Worm (Caenorhabditis elegans) whole organism, L4 larva: ENCODE data around the gene mrps-18B.

ENCODE experiments used
- D1046.2 ChIP-seq: fragments of 200-800 bp; sonication (Bioruptor generic); IDR thresholded peaks from 2 replicates; pipeline ENCODE4 v1.3.6; 2022; ENCODE audit warnings: missing genetic modification characterization, missing compliant biosample characterization
- F49E8.2 ChIP-seq: sonication (generic microtip); optimal IDR thresholded peaks from 2 replicates; lab custom pipeline; 2016; ENCODE audit warnings: missing compliant biosample characterization, mild to moderate bottlenecking, missing genetic modification characterization, borderline replicate concordance
- R02D3.7 ChIP-seq: fragments of 150-350 bp; sonication (generic microtip); optimal IDR thresholded peaks from 3 replicates; lab custom pipeline; 2014; ENCODE audit warnings: missing biosample characterization, missing genetic modification characterization
- T26A8.4 ChIP-seq: fragments of 200-800 bp; sonication (Bioruptor generic); IDR thresholded peaks from 2 replicates; pipeline ENCODE4 v1.3.6; 2022; ENCODE audit warnings: missing genetic modification characterization, missing compliant biosample characterization
- Y5F2A.4 ChIP-seq: fragments of 200-800 bp; sonication (Bioruptor generic); optimal IDR thresholded peaks from 2 replicates; lab custom pipeline; 2018; ENCODE audit warnings: mild to moderate bottlenecking, missing genetic modification characterization, missing compliant biosample characterization
- ZK337.2 ChIP-seq: fragments of 200-800 bp; sonication (Bioruptor generic); IDR thresholded peaks from 2 replicates; pipeline ENCODE4 v1.3.6; 2022; ENCODE audit warnings: missing genetic modification reagents, missing genetic modification characterization, missing compliant biosample characterization
- ZK546.5 ChIP-seq, 2 experiments: sonication (generic microtip); optimal IDR thresholded peaks; 2 replicates each; lab custom pipeline; 2017; ENCODE audit warnings: missing biosample characterization in 2 of 2, missing genetic modification characterization in 2 of 2
- aha-1 ChIP-seq: fragments of 150-350 bp; peaks from one replicate; lab custom pipeline; 2014; ENCODE audit warnings: missing biosample characterization, missing genetic modification characterization
- attf-4 ChIP-seq: sonication (generic microtip); optimal IDR thresholded peaks from 3 replicates; lab custom pipeline; 2017; ENCODE audit warnings: missing biosample characterization, missing genetic modification characterization
- ceh-20 ChIP-seq: fragments of 200-800 bp; sonication (Bioruptor generic); IDR thresholded peaks from 2 replicates; pipeline ENCODE4 v1.3.6; 2022; ENCODE audit warnings: missing genetic modification reagents, missing genetic modification characterization, missing compliant biosample characterization
- ceh-32 ChIP-seq: sonication (generic microtip); optimal IDR thresholded peaks from 2 replicates; lab custom pipeline; 2016; ENCODE audit warnings: mild to moderate bottlenecking, missing genetic modification characterization, missing compliant biosample characterization; ENCODE audit not compliant: poor library complexity
- ceh-82 ChIP-seq: sonication (generic microtip); optimal IDR thresholded peaks from 2 replicates; lab custom pipeline; 2017; ENCODE audit warnings: missing biosample characterization, missing genetic modification characterization
- ces-1 ChIP-seq: fragments of 150-350 bp; sonication (generic microtip); optimal IDR thresholded peaks from 4 replicates; lab custom pipeline; 2014; ENCODE audit warnings: missing biosample characterization, missing genetic modification reagents, missing genetic modification characterization
- cey-2 ChIP-seq: sonication (generic microtip); optimal IDR thresholded peaks from 3 replicates; lab custom pipeline; 2017; ENCODE audit warnings: missing genetic modification characterization, mild to moderate bottlenecking, missing compliant biosample characterization, antibody characterized with exemption, borderline replicate concordance; ENCODE audit not compliant: insufficient read depth
- ctbp-1 ChIP-seq: fragments of 200-800 bp; sonication (Bioruptor generic); IDR thresholded peaks from 2 replicates; pipeline ENCODE4 v1.3.6; 2022; ENCODE audit warnings: missing genetic modification reagents, missing genetic modification characterization, missing compliant biosample characterization
- daf-19 ChIP-seq: fragments of 200-800 bp; sonication (Bioruptor generic); conservative IDR thresholded peaks from 2 replicates; pipeline ENCODE4 v1.3.6; 2022; ENCODE audit warnings: missing genetic modification characterization, missing compliant biosample characterization
- dmd-8 ChIP-seq: fragments of 200-800 bp; sonication (Bioruptor generic); IDR thresholded peaks from 2 replicates; pipeline ENCODE4 v1.3.6; 2022; ENCODE audit warnings: missing genetic modification characterization, missing compliant biosample characterization
- dpl-1 ChIP-seq: fragments of 150-350 bp; optimal IDR thresholded peaks from 2 replicates; lab custom pipeline; 2014; ENCODE audit warnings: missing biosample characterization, missing genetic modification reagents, missing genetic modification characterization
- duxl-1 ChIP-seq: sonication (generic microtip); optimal IDR thresholded peaks from 2 replicates; lab custom pipeline; 2016; ENCODE audit warnings: mild to moderate bottlenecking, missing genetic modification characterization, moderate library complexity, missing compliant biosample characterization; ENCODE audit not compliant: poor library complexity
- egl-27 ChIP-seq: sonication (generic microtip); optimal IDR thresholded peaks from 3 replicates; lab custom pipeline; 2017; ENCODE audit warnings: missing biosample characterization, missing genetic modification reagents, missing genetic modification characterization
- fkh-10 ChIP-seq: fragments of 150-350 bp; optimal IDR thresholded peaks from 2 replicates; lab custom pipeline; 2014; ENCODE audit warnings: missing biosample characterization, missing genetic modification reagents, missing genetic modification characterization
- hif-1 ChIP-seq, 2 experiments: sonication (generic microtip); optimal IDR thresholded peaks; 2 replicates each; lab custom pipeline; 2016 to 2017; ENCODE audit warnings: missing compliant biosample characterization in 2 of 2, missing genetic modification characterization in 2 of 2, missing genetic modification reagents in 2 of 2, missing genotype in 2 of 2, mild to moderate bottlenecking in 1 of 2
- hmg-1.1 ChIP-seq: fragments of 200-800 bp; sonication (Bioruptor generic); IDR thresholded peaks from 2 replicates; pipeline ENCODE4 v1.3.6; 2022; ENCODE audit warnings: missing genetic modification reagents, missing genetic modification characterization, missing compliant biosample characterization
- jun-1 ChIP-seq: fragments of 150-350 bp; optimal IDR thresholded peaks from 2 replicates; lab custom pipeline; 2014; ENCODE audit warnings: missing biosample characterization, missing genetic modification reagents, missing genetic modification characterization
- lin-1 ChIP-seq: fragments of 200-800 bp; sonication (Bioruptor generic); IDR thresholded peaks from 2 replicates; pipeline ENCODE4 v1.3.6; 2022; ENCODE audit warnings: missing genetic modification reagents, missing genetic modification characterization, missing compliant biosample characterization
- lin-13 ChIP-seq: fragments of 150-350 bp; optimal IDR thresholded peaks from 2 replicates; lab custom pipeline; 2014; ENCODE audit warnings: missing biosample characterization, missing genetic modification reagents, missing genetic modification characterization
- lin-38 ChIP-seq: fragments of 200-800 bp; sonication (Bioruptor generic); IDR thresholded peaks from 2 replicates; pipeline ENCODE4 v1.3.6; 2022; ENCODE audit warnings: missing genetic modification reagents, missing genetic modification characterization, missing compliant biosample characterization
- lir-3 ChIP-seq: sonication (generic microtip); optimal IDR thresholded peaks from 2 replicates; lab custom pipeline; 2016; ENCODE audit warnings: mild to moderate bottlenecking, missing genetic modification characterization, missing compliant biosample characterization
- madf-5 ChIP-seq, 2 experiments: fragments of 200-800 bp; sonication (Bioruptor generic); IDR thresholded peaks; 2 replicates each; pipeline ENCODE4 v1.3.6; 2022; ENCODE audit warnings: missing compliant biosample characterization in 2 of 2, missing genetic modification characterization in 2 of 2
- mep-1 ChIP-seq: fragments of 150-350 bp; sonication (generic microtip); optimal IDR thresholded peaks from 3 replicates; lab custom pipeline; 2014; ENCODE audit warnings: missing biosample characterization, missing genetic modification characterization
- mes-2 ChIP-seq: sonication (generic microtip); optimal IDR thresholded peaks from 2 replicates; lab custom pipeline; 2016; ENCODE audit warnings: missing genotype, mild to moderate bottlenecking, missing genetic modification characterization, missing compliant biosample characterization; ENCODE audit not compliant: poor library complexity, severe bottlenecking
- mxl-2 ChIP-seq: fragments of 200-800 bp; sonication (Bioruptor generic); conservative IDR thresholded peaks from 2 replicates; pipeline ENCODE4 v1.3.6; 2022; ENCODE audit warnings: missing genetic modification reagents, missing genetic modification characterization, missing compliant biosample characterization
- mxl-3 ChIP-seq: fragments of 200-800 bp; sonication (Bioruptor generic); optimal IDR thresholded peaks from 2 replicates; lab custom pipeline; 2018; ENCODE audit warnings: mild to moderate bottlenecking, missing genetic modification characterization, missing compliant biosample characterization
- nhr-10 ChIP-seq: fragments of 150-350 bp; optimal IDR thresholded peaks from 2 replicates; lab custom pipeline; 2014; ENCODE audit warnings: missing biosample characterization, missing genetic modification characterization
- nhr-102 ChIP-seq: sonication (generic microtip); optimal IDR thresholded peaks from 2 replicates; lab custom pipeline; 2016; ENCODE audit warnings: mild to moderate bottlenecking, missing genetic modification characterization, moderate library complexity, missing compliant biosample characterization
- nhr-11 ChIP-seq: fragments of 150-350 bp; optimal IDR thresholded peaks from 2 replicates; lab custom pipeline; 2014; ENCODE audit warnings: missing biosample characterization, missing genetic modification characterization
- nhr-111 ChIP-seq: fragments of 200-800 bp; sonication (Bioruptor generic); optimal IDR thresholded peaks from 2 replicates; lab custom pipeline; 2018; ENCODE audit warnings: mild to moderate bottlenecking, missing genetic modification characterization, missing compliant biosample characterization
- nhr-237 ChIP-seq: sonication (generic microtip); optimal IDR thresholded peaks from 2 replicates; lab custom pipeline; 2017; ENCODE audit warnings: missing biosample characterization, missing genetic modification characterization
- nhr-41 ChIP-seq: fragments of 200-800 bp; sonication (Bioruptor generic); IDR thresholded peaks from 2 replicates; pipeline ENCODE4 v1.3.6; 2022; ENCODE audit warnings: missing genetic modification reagents, missing genetic modification characterization, missing compliant biosample characterization
- nhr-42 ChIP-seq: fragments of 200-800 bp; sonication (Bioruptor generic); IDR thresholded peaks from 2 replicates; pipeline ENCODE4 v1.3.6; 2022; ENCODE audit warnings: missing genetic modification characterization, missing compliant biosample characterization
- nhr-76 ChIP-seq: fragments of 150-350 bp; optimal IDR thresholded peaks from 2 replicates; lab custom pipeline; 2014; ENCODE audit warnings: missing biosample characterization, missing genetic modification characterization
- pqm-1 ChIP-seq: sonication (generic microtip); optimal IDR thresholded peaks from 2 replicates; lab custom pipeline; 2017; ENCODE audit warnings: missing biosample characterization, missing genetic modification characterization
- rbr-2 ChIP-seq: sonication (generic microtip); optimal IDR thresholded peaks from 2 replicates; lab custom pipeline; 2016; ENCODE audit warnings: missing genotype, missing genetic modification characterization, missing compliant biosample characterization
- saeg-2 ChIP-seq: fragments of 200-800 bp; sonication (Bioruptor generic); IDR thresholded peaks from 2 replicates; pipeline ENCODE4 v1.3.6; 2022; ENCODE audit warnings: missing genetic modification reagents, missing genetic modification characterization, missing compliant biosample characterization
- set-16 ChIP-seq: fragments of 200-800 bp; sonication (Bioruptor generic); IDR thresholded peaks from 2 replicates; pipeline ENCODE4 v1.3.6; 2022; ENCODE audit warnings: missing genetic modification reagents, missing genetic modification characterization, missing compliant biosample characterization
- snpc-4 ChIP-seq: fragments of 150-350 bp; optimal IDR thresholded peaks from 2 replicates; lab custom pipeline; 2014; ENCODE audit warnings: missing biosample characterization, missing genetic modification characterization
- unc-62 ChIP-seq, 3 experiments: fragments of 150-350 bp in 1 of 3; sonication (generic microtip); optimal IDR thresholded peaks in 2 of 3; peaks in 1 of 3; 1 replicate in 1 of 3; 2 replicates in 2 of 3; lab custom pipeline; 2014 to 2017; ENCODE audit warnings: missing biosample characterization in 3 of 3, missing genetic modification characterization in 3 of 3, missing genetic modification reagents in 3 of 3, missing genotype in 1 of 3
- zag-1 ChIP-seq: fragments of 150-350 bp; optimal IDR thresholded peaks from 2 replicates; lab custom pipeline; 2014; ENCODE audit warnings: missing biosample characterization, missing genetic modification characterization
- zfp-2 ChIP-seq: sonication (generic microtip); optimal IDR thresholded peaks from 2 replicates; lab custom pipeline; 2016; ENCODE audit warnings: mild to moderate bottlenecking, missing genetic modification characterization, missing compliant biosample characterization
- zfp-3 ChIP-seq: fragments of 200-800 bp; sonication (Bioruptor generic); conservative IDR thresholded peaks from 2 replicates; pipeline ENCODE4 v1.3.6; 2022; ENCODE audit warnings: missing genetic modification reagents, missing genetic modification characterization, missing compliant biosample characterization
- ztf-7 ChIP-seq: fragments of 150-350 bp; optimal IDR thresholded peaks from 2 replicates; lab custom pipeline; 2014; ENCODE audit warnings: missing biosample characterization, missing genetic modification characterization

Gene mrps-18B

DNA sequence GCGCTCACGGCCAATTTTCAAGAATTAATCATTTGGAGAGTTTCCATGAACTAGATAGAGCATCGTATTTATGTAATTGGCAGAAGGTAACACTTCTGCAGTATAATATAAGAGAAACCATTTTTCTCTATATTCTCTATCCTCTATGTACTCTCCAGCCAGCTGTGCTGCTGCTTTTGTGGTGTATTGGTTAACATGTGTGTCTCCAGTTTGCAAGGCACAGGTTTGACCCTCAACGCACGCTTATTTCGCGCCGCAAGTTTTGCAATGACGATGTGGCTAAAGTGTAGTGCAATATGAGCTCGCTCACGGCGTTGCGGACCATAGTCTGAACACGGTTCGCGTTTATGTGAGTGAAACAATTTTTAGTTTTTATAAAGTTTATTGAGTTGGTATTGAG is 21.5 kb downstream of the mrps-18B start (continued):
- TF ChIP-seq ceh-32 (tag; lab: Kevin White, UChicago) (no peak), nhr-102 (tag; lab: Kevin White, UChicago) (peak; percentile 54), lin-13 (peak; percentile 71), Y5F2A.4 (GFP tag; lab: Kevin White, UChicago) (peak; percentile 80), F49E8.2 (tag; lab: Kevin White, UChicago) (peak; percentile 55), lin-38 (GFP tag; lab: Robert Waterston, UW) (no peak; the same call in 1 of the 2 replicates), nhr-11 (tag; lab: Kevin White, UChicago) (peak; percentile 32), zag-1 (tag; lab: Kevin White, UChicago) (no peak), rbr-2 (tag; lab: Kevin White, UChicago) (peak; percentile 59), lir-3 (peak; percentile 53), pqm-1 (tag; lab: Kevin White, UChicago) (peak; percentile 6), dmd-8 (GFP tag; lab: Robert Waterston, UW) (no peak; the same call in none of the 2 replicates), aha-1 (tag; lab: Kevin White, UChicago) (peak; percentile 95), zfp-3 (peak; percentile 72), unc-62 (GFP tag; optimal IDR thresholded peaks at IDR 0.05 in 1 of 2; lab: Kevin White, UChicago) (no peak), unc-62 (tag; optimal IDR thresholded peaks at IDR 0.05; lab: Kevin White, UChicago) (no peak), ZK337.2 (GFP tag; lab: Robert Waterston, UW) (peak; percentile 79; the same call in 1 of the 2 replicates), nhr-111 (GFP tag; lab: Kevin White, UChicago) (peak; percentile 89), snpc-4 (tag; lab: Kevin White, UChicago) (no peak), ctbp-1 (GFP tag; lab: Robert Waterston, UW) (peak; percentile 87), nhr-41 (GFP tag; lab: Robert Waterston, UW) (peak; percentile 53; the same call in 1 of the 2 replicates), T26A8.4 (GFP tag; lab: Robert Waterston, UW) (no peak; the same call in 1 of the 2 replicates), mep-1 (tag; lab: Kevin White, UChicago) (no peak), ztf-7 (tag; lab: Kevin White, UChicago) (no peak), attf-4 (tag; lab: Kevin White, UChicago) (no peak), ceh-82 (no peak), nhr-76 (tag; lab: Kevin White, UChicago) (no peak), ces-1 (no peak), zfp-2 (tag; lab: Kevin White, UChicago) (peak; percentile 63), mxl-2 (GFP tag; lab: Robert Waterston, UW) (0 out of 2 replicates have a peak, but pooled peaks have one; percentile 65), cey-2 (tag; lab: Kevin White, UChicago) (no peak), mxl-3 (GFP tag; lab: Kevin White, UChicago) (peak; percentile 88), jun-1 (no peak), duxl-1 (tag; lab: Kevin White, UChicago) (peak; percentile 81), set-16 (GFP tag; lab: Robert Waterston, UW) (no peak), saeg-2 (GFP tag; lab: Robert Waterston, UW) (peak; percentile 61; the same call in 1 of the 2 replicates), lin-1 (peak; percentile 79), mes-2 (tag; lab: Kevin White, UChicago) (no peak), daf-19 (peak; percentile 84), D1046.2 (GFP tag; lab: Robert Waterston, UW) (no peak), nhr-237 (tag; lab: Kevin White, UChicago) (no peak), dpl-1 (GFP tag; lab: Kevin White, UChicago) (peak; percentile 41), hif-1 (tag; optimal IDR thresholded peaks at IDR 0.05; lab: Kevin White, UChicago) (peak in 1 of 2 experiments; percentile 5), fkh-10 (no peak), egl-27 (no peak), nhr-42 (GFP tag; lab: Robert Waterston, UW) (peak; percentile 88), hmg-1.1 (no peak; the same call in none of the 2 replicates), ZK546.5 (tag; optimal IDR thresholded peaks at IDR 0.05; lab: Kevin White, UChicago) (no peak), R02D3.7 (tag; lab: Kevin White, UChicago) (peak; percentile 7), ceh-20 (no peak), madf-5 (GFP tag; IDR thresholded peaks at IDR 0.05; lab: Robert Waterston, UW) (peak in 1 of 2 experiments; percentile 83; a peak in 2 of 4 replicates), nhr-10 (tag; lab: Kevin White, UChicago) (no peak)
